Worm (Caenorhabditis elegans) whole organism, L3 larva: Measurements from ENCODE around the gene vrk-1.

Experiments used
- elt-3 ChIP-seq, 3 experiments: fragments of 150-350 bp in 1 of 3; sonication (generic microtip) in 2 of 3; optimal IDR thresholded peaks; 2 replicates in 2 of 3; 4 replicates in 1 of 3; lab custom pipeline; 2014 to 2017; ENCODE audit warnings: missing biosample characterization in 3 of 3, missing genetic modification characterization in 3 of 3
- mdl-1 ChIP-seq: fragments of 150-350 bp; optimal IDR thresholded peaks from 2 replicates; lab custom pipeline; 2014; ENCODE audit warnings: missing biosample characterization, missing genetic modification characterization
- ztf-4 ChIP-seq: fragments of 150-350 bp; optimal IDR thresholded peaks from 2 replicates; lab custom pipeline; 2014; ENCODE audit warnings: missing biosample characterization, missing genetic modification characterization

DNA sequence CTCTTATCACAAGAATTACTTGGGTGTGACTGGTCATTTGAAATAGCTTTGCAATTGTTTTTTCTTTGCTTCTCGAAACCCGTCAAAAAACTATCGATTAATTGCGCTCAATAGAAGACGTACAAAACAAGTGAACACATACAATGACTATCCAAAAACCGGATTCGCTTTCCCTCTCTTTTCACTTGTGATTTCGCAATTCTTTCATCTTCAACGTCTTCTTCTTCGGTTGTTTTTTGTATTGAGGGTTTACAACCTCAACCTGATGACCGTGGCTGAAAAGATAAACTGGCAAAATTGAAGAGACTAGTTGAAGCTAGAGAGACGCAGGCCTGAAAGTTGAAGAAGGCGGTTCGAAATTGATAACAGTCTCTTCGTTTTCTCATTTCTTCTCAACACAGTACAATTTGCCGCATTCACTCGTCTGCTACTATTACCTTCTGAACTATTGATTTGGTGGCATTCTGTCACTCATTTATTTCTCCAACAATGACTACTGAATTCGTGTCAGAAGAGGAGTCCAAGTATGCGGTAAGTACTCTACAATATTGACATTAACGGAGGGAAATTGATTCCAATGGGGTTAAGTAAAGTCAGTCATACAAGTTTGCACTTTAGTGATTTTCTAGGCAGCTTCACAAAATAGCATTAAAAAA is 35.7 kb upstream of the vrk-1 start:
- no peak for TF ChIP-seq mdl-1
- TF ChIP-seq ztf-4 = no peak
- peak in 1 of 3 experiments; percentile 53 for TF ChIP-seq elt-3 (tag; optimal IDR thresholded peaks at IDR 0.05; lab: Kevin White, UChicago)
